Fruit fly (Drosophila melanogaster): ENCODE measurements around the gene RpL13A.

The RpL13A gene

dm6 chr3R:5624115-5624878 is at the start of gene RpL13A, which contains the start of the genes Dph4 and Spec2 (continued):
- TF ChIP-seq CG7928 (GFP tag; optimal IDR thresholded peaks at IDR 0.05), result peak; percentile 76
- peak; percentile 88 for TF ChIP-seq eyg (GFP tag; optimal IDR thresholded peaks at IDR 0.05)
- TF ChIP-seq CG3847 (GFP tag; IDR thresholded peaks at IDR 0.05), result no peak
- TF ChIP-seq Bteb2 (GFP tag; optimal IDR thresholded peaks at IDR 0.05), result peak; percentile 92
- TF ChIP-seq al (GFP tag; IDR thresholded peaks at IDR 0.05), result no peak
- TF ChIP-seq CG3726 (GFP tag; IDR thresholded peaks at IDR 0.05), result no peak
- peak; percentile 97 for TF ChIP-seq Sin3A (optimal IDR thresholded peaks at IDR 0.05)
- TF ChIP-seq CG2889 (GFP tag; IDR thresholded peaks at IDR 0.05), result no peak
- no peak for TF ChIP-seq CG31224 (GFP tag; IDR thresholded peaks at IDR 0.05)
- peak; percentile 93 for TF ChIP-seq btn (GFP tag; optimal IDR thresholded peaks at IDR 0.05)
- peak; percentile 78 for TF ChIP-seq NC2α (GFP tag; optimal IDR thresholded peaks at IDR 0.05)
- TF ChIP-seq CG11560 (tag; IDR thresholded peaks at IDR 0.05), result no peak
- TF ChIP-seq tin (GFP tag; optimal IDR thresholded peaks at IDR 0.05), result peak; percentile 85
- TF ChIP-seq Taf1 (GFP tag; IDR thresholded peaks at IDR 0.05), result no peak
- no peak for TF ChIP-seq tna (GFP tag; IDR thresholded peaks at IDR 0.05; ENCODE audit: partially characterized antibody)
- no peak for TF ChIP-seq CG13287 (GFP tag; IDR thresholded peaks at IDR 0.05; ENCODE audit: partially characterized antibody)
- no peak for TF ChIP-seq Dref (GFP tag; IDR thresholded peaks at IDR 0.05)
- TF ChIP-seq CG17361 (GFP tag; IDR thresholded peaks at IDR 0.05), result no peak
- peak; percentile 83 for TF ChIP-seq CG30403 (GFP tag; optimal IDR thresholded peaks at IDR 0.05)
- peak; percentile 68 for TF ChIP-seq CG10565 (GFP tag; optimal IDR thresholded peaks at IDR 0.05)
- no peak for TF ChIP-seq MBD-R2 (GFP tag; IDR thresholded peaks at IDR 0.05)
- peak; percentile 64 for TF ChIP-seq CTCF (GFP tag; optimal IDR thresholded peaks at IDR 0.05)
- TF ChIP-seq luna (GFP tag; optimal IDR thresholded peaks at IDR 0.05), result peak; percentile 93
- TF ChIP-seq Dad (GFP tag; optimal IDR thresholded peaks at IDR 0.05), result peak; percentile 94
- peak; percentile 83 for TF ChIP-seq CG3995 (GFP tag; optimal IDR thresholded peaks at IDR 0.05)
- TF ChIP-seq HLH4C (GFP tag; IDR thresholded peaks at IDR 0.05; ENCODE audit: partially characterized antibody), result no peak
- TF ChIP-seq Ptx1 (GFP tag; IDR thresholded peaks at IDR 0.05), result no peak
- peak; percentile 87 for TF ChIP-seq Hand (GFP tag; optimal IDR thresholded peaks at IDR 0.05)
- peak; percentile 83 for TF ChIP-seq CG12299 (tag; optimal IDR thresholded peaks at IDR 0.05)
- TF ChIP-seq eve (GFP tag; optimal IDR thresholded peaks at IDR 0.05), result no peak
- TF ChIP-seq CG7963 (GFP tag; IDR thresholded peaks at IDR 0.05; ENCODE audit: partially characterized antibody), result no peak
- no peak for TF ChIP-seq Bgb (GFP tag; IDR thresholded peaks at IDR 0.05; ENCODE audit: partially characterized antibody)
- peak; percentile 82 for TF ChIP-seq da (GFP tag; optimal IDR thresholded peaks at IDR 0.05)
- no peak for TF ChIP-seq seq (GFP tag; IDR thresholded peaks at IDR 0.05)
- TF ChIP-seq Oli (tag; optimal IDR thresholded peaks at IDR 0.05), result peak; percentile 64
- no peak for TF ChIP-seq sc (optimal IDR thresholded peaks at IDR 0.05)
- TF ChIP-seq sc (GFP tag; optimal IDR thresholded peaks at IDR 0.05), result peak; percentile 86
- peak; percentile 97 for TF ChIP-seq dm (GFP tag; optimal IDR thresholded peaks at IDR 0.05)
- no peak for TF ChIP-seq Lpt (GFP tag; optimal IDR thresholded peaks at IDR 0.05)
- peak; percentile 93 for TF ChIP-seq pho (GFP tag; optimal IDR thresholded peaks at IDR 0.05)
- peak; percentile 44 for TF ChIP-seq pros (GFP tag; optimal IDR thresholded peaks at IDR 0.05)
- TF ChIP-seq Hmr (GFP tag; optimal IDR thresholded peaks at IDR 0.05), result peak; percentile 98
- no peak for TF ChIP-seq ham (GFP tag; IDR thresholded peaks at IDR 0.05)
- TF ChIP-seq MTF-1 (GFP tag; optimal IDR thresholded peaks at IDR 0.05; ENCODE audit: borderline replicate concordance), result peak; percentile 98
- TF ChIP-seq cad (GFP tag; optimal IDR thresholded peaks at IDR 0.05), result no peak
- TF ChIP-seq CG12104 (GFP tag; optimal IDR thresholded peaks at IDR 0.05), result peak; percentile 96
- no peak for TF ChIP-seq hbn (GFP tag; IDR thresholded peaks at IDR 0.05; ENCODE audit: partially characterized antibody)
- TF ChIP-seq CG6689 (GFP tag; IDR thresholded peaks at IDR 0.05), result no peak
- TF ChIP-seq CG2202 (tag; optimal IDR thresholded peaks at IDR 0.05), result peak; percentile 83
- peak; percentile 85 for TF ChIP-seq grau (tag; optimal IDR thresholded peaks at IDR 0.05)
- peak; percentile 93 for TF ChIP-seq kni (GFP tag; optimal IDR thresholded peaks at IDR 0.05)
- TF ChIP-seq ind (GFP tag; optimal IDR thresholded peaks at IDR 0.05), result peak; percentile 75

Measured in whole organism, embryonic.